Fruit fly (Drosophila melanogaster) whole organism, prepupa: ENCODE data around the gene CG1774.

Source experiments
- Blimp-1 ChIP-seq: fragments of 200-800 bp; sonication (Bioruptor generic); optimal IDR thresholded peaks from 3 replicates; lab custom pipeline; 2017; ENCODE audit warnings: missing biosample characterization, missing genetic modification characterization, mild to moderate bottlenecking, moderate library complexity, missing genetic modification reagents
- CG10631 ChIP-seq: fragments of 200-800 bp; sonication (Bioruptor generic); optimal IDR thresholded peaks from 2 replicates; lab custom pipeline; 2016; ENCODE audit warnings: missing biosample characterization, missing genetic modification characterization
- CG11294 ChIP-seq: fragments of 200-800 bp; sonication (Bioruptor generic); IDR thresholded peaks from 2 replicates; pipeline ENCODE4 v1.3.6; 2022; ENCODE audit warnings: missing biosample characterization, missing genetic modification characterization
- CG11762 ChIP-seq: fragments of 200-800 bp; sonication (Bioruptor generic); optimal IDR thresholded peaks from 3 replicates; lab custom pipeline; 2016; ENCODE audit warnings: missing biosample characterization, missing genetic modification characterization; ENCODE audit not compliant: insufficient read depth
- CG11902 ChIP-seq: fragments of 200-800 bp; sonication (Bioruptor generic); optimal IDR thresholded peaks from 3 replicates; lab custom pipeline; 2016; ENCODE audit warnings: missing biosample characterization, missing genetic modification characterization
- CG15336 ChIP-seq: fragments of 200-800 bp; sonication (Bioruptor generic); IDR thresholded peaks from 2 replicates; pipeline ENCODE4 v1.3.6; 2022; ENCODE audit warnings: missing biosample characterization, missing genetic modification characterization
- CG1621 ChIP-seq: fragments of 200-800 bp; sonication (Bioruptor generic); optimal IDR thresholded peaks from 3 replicates; lab custom pipeline; 2018; ENCODE audit warnings: missing biosample characterization, mild to moderate bottlenecking, missing genetic modification characterization
- CG16779 ChIP-seq: fragments of 200-800 bp; sonication (Bioruptor generic); optimal IDR thresholded peaks from 3 replicates; lab custom pipeline; 2017; ENCODE audit warnings: missing biosample characterization, mild to moderate bottlenecking, missing genetic modification characterization
- CG32006 ChIP-seq: fragments of 200-800 bp; sonication (Bioruptor generic); optimal IDR thresholded peaks from 3 replicates; lab custom pipeline; 2017; ENCODE audit warnings: missing biosample characterization, mild to moderate bottlenecking, missing genetic modification characterization
- CG6276 ChIP-seq: fragments of 200-800 bp; sonication (Bioruptor generic); optimal IDR thresholded peaks from 2 replicates; lab custom pipeline; 2017; ENCODE audit warnings: missing biosample characterization, mild to moderate bottlenecking, missing genetic modification characterization
- CG6854 ChIP-seq: fragments of 200-800 bp; sonication (Bioruptor generic); optimal IDR thresholded peaks from 2 replicates; lab custom pipeline; 2017; ENCODE audit warnings: missing biosample characterization, mild to moderate bottlenecking, missing genetic modification characterization
- CG7368 ChIP-seq: fragments of 200-800 bp; sonication (Bioruptor generic); optimal IDR thresholded peaks from 3 replicates; lab custom pipeline; 2016; ENCODE audit warnings: missing biosample characterization, missing genetic modification characterization
- CG8119 ChIP-seq: fragments of 200-800 bp; sonication (Bioruptor generic); IDR thresholded peaks from 3 replicates; pipeline ENCODE4 v1.3.6; 2022; ENCODE audit warnings: missing biosample characterization, missing genetic modification characterization
- CG8319 ChIP-seq: fragments of 200-800 bp; sonication (Bioruptor generic); optimal IDR thresholded peaks from 3 replicates; lab custom pipeline; 2016; ENCODE audit warnings: missing biosample characterization, missing genetic modification characterization
- CG8632 ChIP-seq: fragments of 200-800 bp; sonication (Bioruptor generic); optimal IDR thresholded peaks from 3 replicates; lab custom pipeline; 2016; ENCODE audit warnings: missing biosample characterization, missing genetic modification characterization
- Eip78C ChIP-seq: fragments of 200-800 bp; sonication (Bioruptor generic); peaks from one replicate; lab custom pipeline; 2016; ENCODE audit warnings: missing biosample characterization, missing genetic modification characterization
- Ets96B ChIP-seq: fragments of 200-800 bp; optimal IDR thresholded peaks from 2 replicates; lab custom pipeline; 2019; ENCODE audit warnings: missing biosample characterization, mild to moderate bottlenecking, missing genetic modification characterization, moderate library complexity
- Hr38 ChIP-seq: sonication (Bioruptor generic); optimal IDR thresholded peaks from 2 replicates; lab custom pipeline; 2016; ENCODE audit warnings: missing biosample characterization, missing genetic modification characterization
- Hr39 ChIP-seq: fragments of 200-800 bp; sonication (Bioruptor generic); optimal IDR thresholded peaks from 2 replicates; lab custom pipeline; 2016; ENCODE audit warnings: missing biosample characterization, missing genetic modification characterization
- Hr4 ChIP-seq: fragments of 200-800 bp; sonication (Bioruptor generic); optimal IDR thresholded peaks from 3 replicates; lab custom pipeline; 2016; ENCODE audit warnings: missing biosample characterization, missing genetic modification characterization
- Lpt ChIP-seq: fragments of 200-800 bp; sonication (Bioruptor generic); optimal IDR thresholded peaks from 3 replicates; lab custom pipeline; 2016; ENCODE audit warnings: missing biosample characterization, missing genetic modification characterization
- Smox ChIP-seq: fragments of 200-800 bp; sonication (Bioruptor generic); optimal IDR thresholded peaks from 3 replicates; lab custom pipeline; 2016; ENCODE audit warnings: missing biosample characterization, missing genetic modification characterization
- Sox102F ChIP-seq: fragments of 200-800 bp; sonication (Bioruptor generic); optimal IDR thresholded peaks from 2 replicates; lab custom pipeline; 2016; ENCODE audit warnings: missing biosample characterization, mild to moderate bottlenecking, missing genetic modification characterization
- Sox14 ChIP-seq: fragments of 200-800 bp; sonication (Bioruptor generic); optimal IDR thresholded peaks from 3 replicates; lab custom pipeline; 2016; ENCODE audit warnings: missing biosample characterization, missing genetic modification characterization
- Sox15 ChIP-seq: fragments of 200-800 bp; sonication (Bioruptor generic); optimal IDR thresholded peaks from 3 replicates; lab custom pipeline; 2016; ENCODE audit warnings: missing biosample characterization, missing genetic modification characterization
- achi ChIP-seq: fragments of 200-800 bp; sonication (Bioruptor generic); optimal IDR thresholded peaks from 3 replicates; lab custom pipeline; 2016; ENCODE audit warnings: missing biosample characterization, missing genetic modification characterization
- acj6 ChIP-seq: fragments of 200-800 bp; sonication (Bioruptor generic); optimal IDR thresholded peaks from 3 replicates; lab custom pipeline; 2016; ENCODE audit warnings: missing biosample characterization, missing genetic modification characterization
- cyc ChIP-seq: fragments of 200-800 bp; sonication (Bioruptor generic); optimal IDR thresholded peaks from 3 replicates; lab custom pipeline; 2016; ENCODE audit warnings: missing biosample characterization, missing genetic modification characterization
- dac ChIP-seq: fragments of 200-800 bp; sonication (Bioruptor generic); optimal IDR thresholded peaks from 2 replicates; lab custom pipeline; 2017; ENCODE audit warnings: missing biosample characterization, mild to moderate bottlenecking, missing genetic modification characterization
- eg ChIP-seq: fragments of 200-800 bp; sonication (Bioruptor generic); IDR thresholded peaks from 3 replicates; pipeline ENCODE4 v1.3.6; 2022; ENCODE audit warnings: missing biosample characterization, missing genetic modification characterization
- esn ChIP-seq: fragments of 200-800 bp; sonication (Bioruptor generic); optimal IDR thresholded peaks from 2 replicates; lab custom pipeline; 2016; ENCODE audit warnings: missing biosample characterization, mild to moderate bottlenecking, missing genetic modification characterization, moderate library complexity
- fd59A ChIP-seq: fragments of 200-800 bp; sonication (Bioruptor generic); optimal IDR thresholded peaks from 2 replicates; lab custom pipeline; 2017; ENCODE audit warnings: missing biosample characterization, mild to moderate bottlenecking, missing genetic modification characterization, missing genetic modification reagents
- fkh ChIP-seq: fragments of 200-800 bp; sonication (Bioruptor generic); optimal IDR thresholded peaks from 3 replicates; lab custom pipeline; 2017; ENCODE audit warnings: missing biosample characterization, mild to moderate bottlenecking, missing genetic modification characterization, moderate library complexity
- lz ChIP-seq: fragments of 200-800 bp; sonication (Bioruptor generic); optimal IDR thresholded peaks from 3 replicates; lab custom pipeline; 2016; ENCODE audit warnings: missing biosample characterization, missing genetic modification characterization
- net ChIP-seq: fragments of 200-800 bp; sonication (Bioruptor generic); optimal IDR thresholded peaks from 3 replicates; lab custom pipeline; 2016; ENCODE audit warnings: missing biosample characterization, missing genetic modification characterization
- pdm3 ChIP-seq: fragments of 200-800 bp; sonication (Bioruptor generic); optimal IDR thresholded peaks from 3 replicates; lab custom pipeline; 2016; ENCODE audit warnings: missing biosample characterization, missing genetic modification characterization
- salr ChIP-seq, 2 experiments: fragments of 200-800 bp; sonication (Bioruptor generic); optimal IDR thresholded peaks; 3 replicates each; lab custom pipeline; 2016 to 2018; ENCODE audit warnings: missing biosample characterization in 2 of 2, missing genetic modification characterization in 2 of 2, mild to moderate bottlenecking in 1 of 2
- spab ChIP-seq: fragments of 200-800 bp; sonication (Bioruptor generic); optimal IDR thresholded peaks from 2 replicates; lab custom pipeline; 2017; ENCODE audit warnings: missing biosample characterization, mild to moderate bottlenecking, missing genetic modification characterization, missing genetic modification reagents
- topi ChIP-seq: fragments of 200-800 bp; sonication (Bioruptor generic); optimal IDR thresholded peaks from 3 replicates; lab custom pipeline; 2016; ENCODE audit warnings: missing biosample characterization, missing genetic modification characterization
- vri ChIP-seq: fragments of 200-800 bp; sonication (Bioruptor generic); optimal IDR thresholded peaks from 3 replicates; lab custom pipeline; 2016; ENCODE audit warnings: missing biosample characterization, mild to moderate bottlenecking, missing genetic modification characterization

CG1774 gene

DNA sequence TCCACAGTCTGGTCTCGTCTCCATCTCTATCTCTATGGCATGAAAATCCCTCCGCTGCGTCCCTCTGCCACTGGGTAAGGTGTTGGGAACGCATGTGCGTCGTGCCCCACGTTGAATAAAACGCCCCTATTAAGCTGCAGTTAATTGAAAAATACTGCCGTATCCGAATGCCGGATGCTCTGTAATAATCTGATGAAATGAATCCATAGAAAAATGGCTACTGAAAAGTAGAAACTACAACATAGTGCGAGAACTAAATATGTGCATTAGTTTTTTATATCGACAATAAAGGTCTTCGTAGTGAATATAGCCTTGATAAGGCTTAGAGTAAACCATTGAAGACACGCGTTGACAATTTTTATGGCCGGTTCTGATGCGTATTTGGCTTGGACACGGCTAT lies 25.9 kb upstream of the CG1774 start (continued):
- TF ChIP-seq achi (GFP tag; lab: Kevin White, UChicago) (peak; percentile 69), CG8119 (GFP tag; lab: Robert Waterston, UW) (peak; percentile 83), CG6276 (peak; percentile 62), CG15336 (GFP tag; lab: Robert Waterston, UW) (peak; percentile 83), net (peak; percentile 51), CG11294 (GFP tag; lab: Robert Waterston, UW) (peak; percentile 41; the same call in 1 of the 2 replicates), CG8319 (GFP tag; lab: Kevin White, UChicago) (no peak), Blimp-1 (GFP tag; lab: Kevin White, UChicago) (no peak), fkh (GFP tag; lab: Kevin White, UChicago) (no peak), pdm3 (GFP tag; lab: Kevin White, UChicago) (peak; percentile 66)

DNA sequence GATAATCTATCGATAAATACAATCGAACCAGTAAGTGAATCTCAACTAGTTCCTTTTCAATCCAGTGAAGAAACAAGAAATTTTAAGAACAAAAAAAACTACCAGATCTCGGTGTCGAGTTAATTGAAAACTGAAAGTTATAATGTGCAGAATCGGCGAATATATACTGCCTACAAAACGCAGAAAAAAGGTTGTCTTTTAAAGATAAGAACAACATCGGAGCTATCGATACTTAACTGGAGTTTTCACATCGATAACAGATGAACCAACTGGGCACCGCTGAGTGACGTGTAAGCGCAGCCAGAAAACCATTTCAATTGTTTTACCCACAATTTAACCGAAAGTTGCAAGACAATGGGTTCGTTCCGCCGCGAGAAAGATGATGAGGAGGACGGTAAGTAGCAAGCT lies 20.7 kb upstream of the CG1774 start, which contains the start of gene gammaCOP:
TSS of gene gammaCOP (plus strand) at position 259 of the 408 bp plus-strand sequence.
- TF ChIP-seq CG8632 (GFP tag; lab: Kevin White, UChicago) = no peak
- TF ChIP-seq, all 60 proteins: peak for 0

DNA sequence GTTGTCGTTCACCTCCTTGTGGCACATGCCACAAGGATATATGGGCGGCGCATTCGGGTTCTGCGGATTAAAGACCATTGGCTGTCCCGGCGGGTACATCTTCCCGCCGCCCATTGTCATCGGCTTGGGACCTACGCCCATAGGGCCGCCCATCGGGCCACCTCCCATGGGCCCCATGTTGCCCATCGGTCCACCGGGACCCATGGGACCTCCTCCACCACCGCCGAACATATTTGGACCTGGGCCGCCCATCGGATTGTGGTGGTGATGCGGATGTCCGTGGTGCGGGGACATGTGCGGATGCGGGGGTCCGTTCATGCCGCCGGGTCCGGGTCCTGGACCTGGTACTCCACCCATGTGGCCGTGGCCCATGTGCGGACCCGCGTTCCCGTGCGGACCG lies 15.3 kb upstream of the CG1774 start:
- no peak for TF ChIP-seq Hr39 (GFP tag; lab: Kevin White, UChicago)
- no peak for TF ChIP-seq CG16779 (tag; lab: Kevin White, UChicago)
- TF ChIP-seq CG32006 (GFP tag; lab: Kevin White, UChicago) = no peak
- TF ChIP-seq Sox15 (GFP tag; lab: Kevin White, UChicago) = no peak

DNA sequence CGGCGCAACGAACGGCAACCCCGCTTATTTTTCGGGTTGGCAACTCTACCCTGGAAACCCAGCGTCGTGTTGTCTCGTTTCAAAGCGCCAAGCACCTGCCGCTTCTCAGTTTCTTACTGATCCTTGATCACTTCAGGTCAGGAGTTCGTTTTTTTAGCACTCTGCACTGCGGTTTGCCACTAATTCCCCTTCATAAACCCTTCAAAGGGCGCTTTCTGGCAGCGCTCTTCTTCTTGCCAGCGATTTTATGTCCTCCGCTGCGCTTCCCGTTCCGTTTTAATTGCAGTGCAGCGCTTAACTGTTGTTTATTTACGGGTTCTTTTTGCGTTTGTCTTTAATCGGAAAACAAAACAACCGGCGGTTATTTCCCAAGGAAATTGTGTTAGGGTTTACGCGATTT lies 12.6 kb upstream of the CG1774 start:
- TF ChIP-seq Eip78C (GFP tag; lab: Kevin White, UChicago) (no peak), cyc (GFP tag; lab: Kevin White, UChicago) (no peak), CG11294 (GFP tag; lab: Robert Waterston, UW) (no peak), CG6854 (GFP tag; lab: Kevin White, UChicago) (no peak), Sox102F (GFP tag; lab: Kevin White, UChicago) (no peak), Smox (no peak), Hr4 (GFP tag; lab: Kevin White, UChicago) (no peak), spab (GFP tag; lab: Kevin White, UChicago) (no peak), CG11762 (GFP tag; lab: Kevin White, UChicago) (no peak), Ets96B (no peak), achi (GFP tag; lab: Kevin White, UChicago) (no peak), vri (GFP tag; lab: Kevin White, UChicago) (no peak), acj6 (no peak)

DNA sequence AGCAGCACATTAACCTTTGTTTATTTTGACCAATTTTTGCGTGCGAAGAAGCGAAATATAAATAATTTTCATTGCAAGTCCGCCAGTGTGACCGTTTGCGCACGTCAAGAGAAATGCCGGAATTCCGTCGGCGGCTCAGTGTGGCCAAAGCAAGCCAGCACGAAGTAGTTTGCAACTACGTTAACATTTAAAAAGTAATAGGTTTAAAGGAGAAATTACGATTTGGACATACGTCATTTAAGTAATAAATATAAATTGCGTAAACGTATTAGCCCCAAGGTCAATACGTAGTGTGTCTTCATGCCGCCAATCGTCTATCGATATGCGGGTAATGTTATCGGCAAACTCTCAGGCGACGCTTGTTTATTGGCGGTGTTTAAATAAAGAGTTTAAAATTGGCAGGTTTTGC lies 12.0 kb upstream of the CG1774 start, which contains the start of the genes pygo and rod:
TSS of gene pygo (minus strand) at position 114 of the 409 bp plus-strand sequence.
TSS of gene rod (plus strand) at position 366 of the 409 bp plus-strand sequence.
- peak; percentile 40 for TF ChIP-seq CG1621 (tag; lab: Kevin White, UChicago)
- TF ChIP-seq fkh (GFP tag; lab: Kevin White, UChicago) = peak; percentile 7
- TF ChIP-seq Eip78C (GFP tag; lab: Kevin White, UChicago) = peak; percentile 78
- peak; percentile 20 for TF ChIP-seq esn (GFP tag; lab: Kevin White, UChicago)
- TF ChIP-seq eg (GFP tag; lab: Robert Waterston, UW) = no peak

DNA sequence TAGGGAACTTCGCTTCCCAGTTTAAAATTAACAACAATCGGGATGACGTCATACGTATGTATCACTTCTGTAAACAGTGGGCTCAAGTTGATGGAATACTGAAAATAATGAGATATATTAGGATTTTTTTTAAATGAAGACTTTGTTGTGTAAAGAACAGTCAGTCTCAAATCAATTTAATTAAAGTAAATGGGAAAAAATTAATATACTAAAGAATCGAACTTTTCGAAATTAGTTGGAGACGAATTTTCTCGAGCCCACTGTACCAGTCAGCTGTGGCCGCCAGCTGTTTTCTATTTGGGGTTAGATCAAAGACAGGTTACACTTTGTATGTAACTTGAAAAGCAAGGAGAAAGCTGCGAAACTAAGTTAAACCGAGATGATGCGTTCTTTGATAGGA lies 4.2 kb upstream of the CG1774 start, which contains the start of gene CG1635:
TSS of gene CG1635 (plus strand) at position 300 of the 400 bp plus-strand sequence.
- TF ChIP-seq cyc (GFP tag; lab: Kevin White, UChicago) (peak; percentile 96), eg (GFP tag; lab: Robert Waterston, UW) (peak; percentile 100), CG32006 (GFP tag; lab: Kevin White, UChicago) (peak; percentile 99), esn (GFP tag; lab: Kevin White, UChicago) (peak; percentile 99), dac (GFP tag; lab: Kevin White, UChicago) (peak; percentile 98), salr (GFP tag; optimal IDR thresholded peaks at IDR 0.05; lab: Kevin White, UChicago) (peak; percentile 91 to 98), CG6276 (peak; percentile 100), Sox102F (GFP tag; lab: Kevin White, UChicago) (peak; percentile 99), Eip78C (GFP tag; lab: Kevin White, UChicago) (peak; percentile 98), Ets96B (peak; percentile 97), CG7368 (GFP tag; lab: Kevin White, UChicago) (peak; percentile 97), net (peak; percentile 99), Lpt (GFP tag; lab: Kevin White, UChicago) (peak; percentile 99), CG11902 (peak; percentile 86), CG10631 (peak; percentile 98), vri (GFP tag; lab: Kevin White, UChicago) (peak; percentile 98), topi (peak; percentile 98), Hr38 (GFP tag; lab: Kevin White, UChicago) (peak; percentile 76), achi (GFP tag; lab: Kevin White, UChicago) (peak; percentile 99), fd59A (GFP tag; lab: Kevin White, UChicago) (peak; percentile 91), Sox14 (GFP tag; lab: Kevin White, UChicago) (peak; percentile 99), CG15336 (GFP tag; lab: Robert Waterston, UW) (peak; percentile 100), lz (GFP tag; lab: Kevin White, UChicago) (peak; percentile 99)
